Worm (Caenorhabditis elegans) whole organism, early embryonic: ENCODE measurements around the gene C08B6.18.

Source experiments
- B0310.2 ChIP-seq: sonication (generic microtip); optimal IDR thresholded peaks from 2 replicates; lab custom pipeline; 2016; ENCODE audit warnings: mild to moderate bottlenecking, missing genetic modification characterization, missing compliant biosample characterization
- F13C5.2 ChIP-seq: sonication (generic microtip); optimal IDR thresholded peaks from 2 replicates; lab custom pipeline; 2017; ENCODE audit warnings: mild to moderate bottlenecking, missing genetic modification characterization, inconsistent platforms, missing compliant biosample characterization
- aly-1 ChIP-seq: sonication (generic microtip); optimal IDR thresholded peaks from 2 replicates; lab custom pipeline; 2016; ENCODE audit warnings: missing genetic modification characterization, missing compliant biosample characterization
- ama-1 ChIP-seq: fragments of 150-350 bp; optimal IDR thresholded peaks from 2 replicates; lab custom pipeline; 2014
- ceh-13 ChIP-seq: fragments of 200-800 bp; sonication (Bioruptor generic); optimal IDR thresholded peaks from 2 replicates; lab custom pipeline; 2018; ENCODE audit warnings: mild to moderate bottlenecking, missing genetic modification characterization, missing compliant biosample characterization
- ceh-36 ChIP-seq: sonication (generic microtip); optimal IDR thresholded peaks from 2 replicates; lab custom pipeline; 2016; ENCODE audit warnings: missing genetic modification characterization, inconsistent platforms, missing compliant biosample characterization
- ets-7 ChIP-seq: sonication (generic microtip); optimal IDR thresholded peaks from 2 replicates; lab custom pipeline; 2016; ENCODE audit warnings: missing genotype, missing genetic modification characterization, missing compliant biosample characterization
- flt-1 ChIP-seq: fragments of 200-800 bp; sonication (Bioruptor generic); IDR thresholded peaks from 2 replicates; pipeline ENCODE4 v1.3.6; 2022; ENCODE audit warnings: missing genetic modification characterization, missing compliant biosample characterization
- hmbx-1 ChIP-seq: sonication (generic microtip); optimal IDR thresholded peaks from 2 replicates; lab custom pipeline; 2016; ENCODE audit warnings: mild to moderate bottlenecking, missing genetic modification characterization, missing compliant biosample characterization
- hmg-4 ChIP-seq: fragments of 200-800 bp; sonication (Bioruptor generic); optimal IDR thresholded peaks from 2 replicates; lab custom pipeline; 2018; ENCODE audit warnings: mild to moderate bottlenecking, missing genetic modification characterization, missing compliant biosample characterization
- hnd-1 ChIP-seq: sonication (generic microtip); optimal IDR thresholded peaks from 2 replicates; lab custom pipeline; 2016; ENCODE audit warnings: missing genetic modification characterization, missing compliant biosample characterization
- pes-1 ChIP-seq: fragments of 200-800 bp; sonication (Bioruptor generic); IDR thresholded peaks from 2 replicates; pipeline ENCODE4 v1.3.6; 2022; ENCODE audit warnings: missing genetic modification reagents, missing genetic modification characterization, missing compliant biosample characterization
- scrt-1 ChIP-seq: fragments of 200-800 bp; sonication (Bioruptor generic); IDR thresholded peaks from 2 replicates; pipeline ENCODE4 v1.3.6; 2022; ENCODE audit warnings: missing genetic modification characterization, missing compliant biosample characterization
- sea-1 ChIP-seq: fragments of 200-800 bp; sonication (Bioruptor generic); conservative IDR thresholded peaks from 2 replicates; pipeline ENCODE4 v1.3.6; 2022; ENCODE audit warnings: missing genetic modification characterization, missing compliant biosample characterization
- tbx-11 ChIP-seq: fragments of 200-800 bp; sonication (Bioruptor generic); IDR thresholded peaks from 2 replicates; pipeline ENCODE4 v1.3.6; 2022; ENCODE audit warnings: missing genetic modification characterization, missing compliant biosample characterization
- tbx-37 ChIP-seq: fragments of 200-800 bp; sonication (Bioruptor generic); conservative IDR thresholded peaks from 2 replicates; pipeline ENCODE4 v1.3.6; 2022; ENCODE audit warnings: missing genetic modification reagents, missing genetic modification characterization, missing compliant biosample characterization
- tra-4 ChIP-seq: sonication (generic microtip); optimal IDR thresholded peaks from 2 replicates; lab custom pipeline; 2017; ENCODE audit warnings: missing genetic modification characterization, missing compliant biosample characterization

Gene C08B6.18

DNA sequence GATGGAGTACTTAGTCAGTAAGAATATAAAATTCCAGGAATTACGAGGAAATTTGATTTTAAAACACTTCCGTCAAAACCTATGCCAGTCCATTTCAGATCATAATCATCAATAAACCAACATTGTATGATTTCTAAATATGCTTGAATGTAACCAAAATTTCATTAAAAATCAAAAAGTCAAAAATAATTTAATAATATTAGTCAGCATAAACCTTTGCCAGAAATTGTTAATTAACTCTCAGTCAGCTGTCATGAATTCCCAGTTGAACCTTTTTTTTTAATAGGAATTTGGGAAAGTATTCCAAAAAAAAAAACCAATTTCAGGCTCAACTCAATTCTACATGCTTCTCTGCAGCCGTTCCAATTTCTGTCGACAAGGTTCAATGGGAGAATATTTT, 14.4 kb upstream of the C08B6.18 start, which contains the start of gene srsx-26:
Gene srsx-26, plus strand, starts transcription at position 301 of the 400 bp plus-strand sequence.
- TF ChIP-seq aly-1 (tag; lab: Kevin White, UChicago), result no peak
- no peak for TF ChIP-seq F13C5.2 (tag; lab: Kevin White, UChicago)
- TF ChIP-seq sea-1, result no peak
- no peak for TF ChIP-seq pes-1
- TF ChIP-seq tbx-37 (GFP tag; lab: Robert Waterston, UW), result no peak
- TF ChIP-seq hmbx-1, result no peak
- TF ChIP-seq tbx-11 (GFP tag; lab: Robert Waterston, UW), result no peak
- no peak for TF ChIP-seq ceh-13 (GFP tag; lab: Kevin White, UChicago)
- TF ChIP-seq hnd-1 (tag; lab: Kevin White, UChicago), result no peak

DNA sequence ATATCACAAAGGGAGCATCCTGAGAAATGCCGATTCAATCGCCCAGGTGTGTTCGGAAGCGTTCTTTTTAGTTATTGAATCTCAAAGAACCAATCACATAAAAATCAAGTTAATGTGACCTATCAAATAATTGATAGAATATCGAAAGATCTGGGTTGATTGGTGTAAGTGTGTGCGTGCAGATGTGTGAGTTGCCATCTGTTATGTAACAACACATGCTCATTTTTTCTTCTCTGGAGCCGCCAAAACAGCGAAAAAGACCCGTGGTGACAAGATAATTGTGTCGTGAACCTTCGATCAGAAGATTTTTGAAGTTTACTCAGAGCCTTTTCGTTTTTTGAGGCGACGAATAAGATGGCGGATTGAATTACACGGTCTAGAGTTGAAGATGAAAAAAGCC, 12.9 kb upstream of the C08B6.18 start:
- TF ChIP-seq tbx-37 (GFP tag; lab: Robert Waterston, UW), result no peak
- no peak for TF ChIP-seq hmbx-1
- TF ChIP-seq ceh-36 (tag; lab: Kevin White, UChicago), result no peak
- TF ChIP-seq tbx-11 (GFP tag; lab: Robert Waterston, UW), result no peak
- TF ChIP-seq hnd-1 (tag; lab: Kevin White, UChicago), result no peak
- no peak for TF ChIP-seq scrt-1 (GFP tag; lab: Robert Waterston, UW)
- TF ChIP-seq F13C5.2 (tag; lab: Kevin White, UChicago), result no peak

DNA sequence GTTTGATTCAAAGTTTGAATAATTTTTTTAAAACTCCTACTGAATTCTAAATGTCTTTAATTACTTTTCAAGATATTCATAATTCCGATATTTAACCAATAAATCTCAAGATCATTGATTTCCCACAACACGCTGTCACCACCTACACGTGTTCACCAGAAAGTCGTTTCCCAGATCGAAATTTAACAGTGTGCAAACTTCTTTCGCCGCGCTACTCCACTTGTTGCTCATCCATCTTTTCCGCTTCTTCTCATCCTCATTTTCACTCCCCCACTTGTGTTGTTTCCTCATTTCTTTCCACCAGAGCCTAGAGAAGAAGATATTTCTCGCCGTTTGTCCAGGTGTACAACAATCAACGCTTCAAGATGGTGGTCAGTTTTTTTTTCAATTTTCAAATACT, 11.7 kb upstream of the C08B6.18 start, which contains the start of gene C51E3.9:
Gene C51E3.9, plus strand, starts transcription at position 301 of the 400 bp plus-strand sequence.
- no peak for TF ChIP-seq hmg-4 (GFP tag; lab: Kevin White, UChicago)

DNA sequence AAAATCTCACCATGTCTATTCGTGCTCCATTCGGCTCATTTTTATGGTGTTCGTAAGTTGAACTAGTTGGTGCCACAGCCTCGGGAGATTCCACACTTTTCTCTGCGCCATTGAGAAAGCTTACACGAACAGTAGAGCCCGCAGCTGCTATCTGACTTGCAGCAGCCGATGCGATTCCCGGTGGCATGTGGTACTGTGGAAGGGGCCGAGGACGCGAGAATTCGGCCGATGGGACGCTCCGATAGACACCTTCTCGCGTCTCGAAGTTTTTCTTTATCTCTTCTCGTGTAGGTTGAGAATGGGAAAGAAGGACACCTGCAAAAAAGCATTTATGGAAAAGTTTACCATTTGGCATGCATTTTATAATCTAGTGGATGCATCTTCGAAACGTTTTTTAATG, 650 bp downstream of the C08B6.18 start:
- no peak for TF ChIP-seq flt-1 (GFP tag; lab: Robert Waterston, UW)
- no peak for TF ChIP-seq ceh-36 (tag; lab: Kevin White, UChicago)
- TF ChIP-seq sea-1, result no peak
- no peak for TF ChIP-seq ets-7 (tag; lab: Kevin White, UChicago)
- no peak for TF ChIP-seq tra-4 (tag; lab: Kevin White, UChicago)
- no peak for TF ChIP-seq scrt-1 (GFP tag; lab: Robert Waterston, UW)
- no peak for TF ChIP-seq B0310.2 (tag; lab: Kevin White, UChicago)
- TF ChIP-seq tbx-11 (GFP tag; lab: Robert Waterston, UW), result no peak
- TF ChIP-seq hmg-4 (GFP tag; lab: Kevin White, UChicago), result no peak
- no peak for TF ChIP-seq aly-1 (tag; lab: Kevin White, UChicago)
- no peak for TF ChIP-seq F13C5.2 (tag; lab: Kevin White, UChicago)
- TF ChIP-seq pes-1, result no peak
- TF ChIP-seq ama-1 (lab: Kevin White, UChicago), result no peak
- no peak for TF ChIP-seq ceh-13 (GFP tag; lab: Kevin White, UChicago)

DNA sequence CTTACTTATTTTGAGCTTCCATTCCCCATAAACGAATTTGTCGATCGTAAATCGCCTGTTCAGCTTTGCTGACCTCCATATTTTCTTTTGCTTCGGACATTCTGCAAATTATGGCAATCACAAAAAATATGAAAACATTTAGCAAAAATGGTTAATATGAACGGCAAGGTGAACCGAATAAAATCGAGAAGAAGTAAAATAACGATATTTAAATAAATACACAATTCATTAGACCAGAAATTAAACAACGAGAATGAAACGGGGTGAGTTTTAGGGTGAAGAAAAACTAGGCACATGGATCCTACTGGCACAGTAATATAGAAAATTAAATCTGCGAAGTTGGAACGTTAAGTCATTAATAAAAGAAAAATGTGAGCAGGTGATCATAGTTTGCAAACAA, 3.7 kb downstream of the C08B6.18 start, which contains the start of gene aos-1:
Gene aos-1, minus strand, starts transcription at position 101 of the 400 bp plus-strand sequence.
- no peak for TF ChIP-seq ceh-36 (tag; lab: Kevin White, UChicago)
- TF ChIP-seq sea-1, result no peak
- TF ChIP-seq flt-1 (GFP tag; lab: Robert Waterston, UW), result no peak
- TF ChIP-seq tbx-37 (GFP tag; lab: Robert Waterston, UW), result no peak
- TF ChIP-seq pes-1, result no peak
- no peak for TF ChIP-seq aly-1 (tag; lab: Kevin White, UChicago)
- TF ChIP-seq tra-4 (tag; lab: Kevin White, UChicago), result no peak
- no peak for TF ChIP-seq hmg-4 (GFP tag; lab: Kevin White, UChicago)
- TF ChIP-seq scrt-1 (GFP tag; lab: Robert Waterston, UW), result no peak

DNA sequence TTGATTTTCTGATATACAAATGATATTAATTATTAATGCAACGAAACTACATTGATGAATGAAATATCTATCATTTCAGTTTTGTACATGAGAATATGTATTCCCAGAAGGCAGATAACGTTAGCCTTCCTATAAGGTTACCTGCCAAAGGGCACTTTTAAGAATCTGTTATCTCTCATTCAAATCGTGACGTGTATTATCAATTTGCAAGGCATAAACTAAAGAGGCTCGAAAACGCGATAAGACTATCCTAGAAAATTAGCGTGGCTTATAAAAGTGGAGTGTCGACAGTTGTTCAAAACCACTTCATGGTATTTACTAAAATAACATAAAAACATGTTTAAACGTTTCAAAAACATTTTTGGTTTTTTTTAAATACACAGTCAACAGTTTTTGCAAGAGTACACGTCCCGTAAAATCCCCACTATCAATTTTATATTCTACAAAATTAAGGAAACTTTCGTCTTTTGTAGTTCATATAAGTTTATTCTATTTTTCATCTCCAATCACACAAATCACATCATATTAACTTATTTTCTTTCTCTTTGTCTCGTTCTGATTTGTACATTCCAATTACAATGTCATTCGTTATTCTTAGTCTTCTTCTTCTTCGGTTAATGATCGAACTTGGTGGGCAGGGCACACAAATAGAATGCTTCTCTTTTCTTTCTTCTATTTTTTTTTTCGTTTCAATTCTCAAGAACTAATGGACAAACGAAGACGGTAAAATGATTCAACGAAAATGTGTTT, 9.0 kb downstream of the C08B6.18 start, which contains the start of gene C08B6.10:
Gene C08B6.10, plus strand, starts transcription at position 700 of the 750 bp plus-strand sequence.
- no peak for TF ChIP-seq sea-1
- no peak for TF ChIP-seq hmbx-1
- no peak for TF ChIP-seq tra-4 (tag; lab: Kevin White, UChicago)
- TF ChIP-seq tbx-37 (GFP tag; lab: Robert Waterston, UW), result no peak
- TF ChIP-seq hmg-4 (GFP tag; lab: Kevin White, UChicago), result no peak
- no peak for TF ChIP-seq ets-7 (tag; lab: Kevin White, UChicago)
- TF ChIP-seq ceh-13 (GFP tag; lab: Kevin White, UChicago), result no peak
- no peak for TF ChIP-seq hnd-1 (tag; lab: Kevin White, UChicago)
- no peak for TF ChIP-seq ama-1 (lab: Kevin White, UChicago)
- no peak for TF ChIP-seq F13C5.2 (tag; lab: Kevin White, UChicago)
- no peak for TF ChIP-seq aly-1 (tag; lab: Kevin White, UChicago)
- TF ChIP-seq B0310.2 (tag; lab: Kevin White, UChicago), result no peak
- no peak for TF ChIP-seq scrt-1 (GFP tag; lab: Robert Waterston, UW)
- no peak for TF ChIP-seq ceh-36 (tag; lab: Kevin White, UChicago)

DNA sequence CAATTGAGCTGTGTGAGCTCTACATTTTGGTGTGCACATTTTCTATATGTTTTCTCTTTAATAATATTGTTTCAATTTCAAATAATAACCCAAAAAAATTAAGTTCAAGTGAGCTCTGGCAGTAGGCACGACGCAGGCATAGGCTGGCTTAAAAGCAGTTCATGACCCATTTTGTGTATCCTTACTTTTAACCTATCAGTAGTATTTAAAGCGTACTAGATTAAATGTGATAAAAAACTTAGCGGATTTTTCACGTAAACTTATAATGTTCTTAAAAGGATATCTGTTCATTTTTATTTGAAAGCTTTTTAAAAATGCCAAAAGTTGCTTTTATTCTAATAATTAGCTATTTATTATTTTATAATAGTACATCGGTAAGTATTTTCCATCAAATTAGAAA, 10.6 kb downstream of the C08B6.18 start, which contains the start of gene C08B6.6:
Gene C08B6.6, plus strand, starts transcription at position 301 of the 400 bp plus-strand sequence.
- no peak for TF ChIP-seq tbx-11 (GFP tag; lab: Robert Waterston, UW)
- no peak for TF ChIP-seq tbx-37 (GFP tag; lab: Robert Waterston, UW)
- TF ChIP-seq pes-1, result no peak
- TF ChIP-seq ama-1 (lab: Kevin White, UChicago), result no peak
- TF ChIP-seq flt-1 (GFP tag; lab: Robert Waterston, UW), result no peak
- TF ChIP-seq aly-1 (tag; lab: Kevin White, UChicago), result no peak
- no peak for TF ChIP-seq sea-1
- no peak for TF ChIP-seq hnd-1 (tag; lab: Kevin White, UChicago)
- TF ChIP-seq scrt-1 (GFP tag; lab: Robert Waterston, UW), result no peak
